Worm (Caenorhabditis elegans) whole organism, L2 larva: ENCODE data around the gene cup-14.

Source experiments
- C34F6.9 ChIP-seq: fragments of 150-350 bp; optimal IDR thresholded peaks from 2 replicates; lab custom pipeline; 2014; ENCODE audit warnings: missing biosample characterization, missing genetic modification characterization
- F13H6.1 ChIP-seq: sonication (generic microtip); optimal IDR thresholded peaks from 2 replicates; lab custom pipeline; 2016; ENCODE audit warnings: missing genetic modification characterization, missing compliant biosample characterization
- R02D3.7 ChIP-seq: fragments of 150-350 bp; optimal IDR thresholded peaks from 2 replicates; lab custom pipeline; 2014; ENCODE audit warnings: missing biosample characterization, missing genetic modification characterization
- Y55F3AM.14 ChIP-seq: fragments of 200-800 bp; sonication (Bioruptor generic); optimal IDR thresholded peaks from 2 replicates; lab custom pipeline; 2018; ENCODE audit warnings: mild to moderate bottlenecking, missing genetic modification characterization, missing compliant biosample characterization
- ZK546.5 ChIP-seq: sonication (generic microtip); optimal IDR thresholded peaks from 2 replicates; lab custom pipeline; 2017; ENCODE audit warnings: missing biosample characterization, missing genetic modification characterization
- alr-1 ChIP-seq: fragments of 150-350 bp; optimal IDR thresholded peaks from 2 replicates; lab custom pipeline; 2014; ENCODE audit warnings: missing biosample characterization, missing genetic modification characterization
- aly-2 ChIP-seq: fragments of 150-350 bp; optimal IDR thresholded peaks from 2 replicates; lab custom pipeline; 2014; ENCODE audit warnings: missing biosample characterization, missing genetic modification characterization
- ama-1 ChIP-seq: fragments of 150-350 bp; optimal IDR thresholded peaks from 2 replicates; lab custom pipeline; 2018; ENCODE audit warnings: inconsistent platforms
- blmp-1 ChIP-seq: sonication (generic microtip); optimal IDR thresholded peaks from 2 replicates; lab custom pipeline; 2017; ENCODE audit warnings: missing genetic modification characterization, mild to moderate bottlenecking, missing compliant biosample characterization, antibody characterized with exemption, moderate library complexity; ENCODE audit not compliant: insufficient read depth
- ceh-82 ChIP-seq: fragments of 150-350 bp; optimal IDR thresholded peaks from 2 replicates; lab custom pipeline; 2014; ENCODE audit warnings: missing biosample characterization, missing genetic modification characterization
- crh-2 ChIP-seq: sonication (generic microtip); optimal IDR thresholded peaks from 2 replicates; lab custom pipeline; 2017; ENCODE audit warnings: missing biosample characterization, missing genetic modification characterization
- egl-27 ChIP-seq: sonication (generic microtip); optimal IDR thresholded peaks from 3 replicates; lab custom pipeline; 2017; ENCODE audit warnings: missing biosample characterization, missing genetic modification reagents, missing genetic modification characterization
- fos-1 ChIP-seq: fragments of 150-350 bp; optimal IDR thresholded peaks from 2 replicates; lab custom pipeline; 2014; ENCODE audit warnings: missing biosample characterization, missing genetic modification characterization
- gmeb-1 ChIP-seq: fragments of 150-350 bp; optimal IDR thresholded peaks from 2 replicates; lab custom pipeline; 2014; ENCODE audit warnings: missing biosample characterization, missing genetic modification characterization
- lin-11 ChIP-seq: fragments of 150-350 bp; sonication (generic microtip); optimal IDR thresholded peaks from 2 replicates; lab custom pipeline; 2014; ENCODE audit warnings: missing biosample characterization, missing genetic modification characterization, inconsistent platforms, mixed read lengths
- lin-13 ChIP-seq: fragments of 150-350 bp; optimal IDR thresholded peaks from 2 replicates; lab custom pipeline; 2014; ENCODE audit warnings: missing biosample characterization, missing genetic modification reagents, missing genetic modification characterization
- lin-39 ChIP-seq: fragments of 150-350 bp; optimal IDR thresholded peaks from 2 replicates; lab custom pipeline; 2014; ENCODE audit warnings: missing biosample characterization, missing genetic modification reagents, missing genetic modification characterization
- lsy-2 ChIP-seq, 2 experiments: fragments of 150-350 bp in 1 of 2; sonication (generic microtip) in 1 of 2; optimal IDR thresholded peaks; 2 replicates each; lab custom pipeline; 2014 to 2017; ENCODE audit warnings: missing biosample characterization in 2 of 2, missing genetic modification characterization in 2 of 2
- mab-5 ChIP-seq: fragments of 150-350 bp; optimal IDR thresholded peaks from 2 replicates; lab custom pipeline; 2014; ENCODE audit warnings: missing biosample characterization, missing genetic modification characterization
- mdl-1 ChIP-seq, 2 experiments: fragments of 150-350 bp in 1 of 2; sonication (generic microtip) in 1 of 2; optimal IDR thresholded peaks; 2 replicates each; lab custom pipeline; 2017; ENCODE audit warnings: missing biosample characterization in 2 of 2, missing genetic modification characterization in 2 of 2
- nhr-10 ChIP-seq: sonication (generic microtip); optimal IDR thresholded peaks from 2 replicates; lab custom pipeline; 2017; ENCODE audit warnings: missing biosample characterization, missing genetic modification characterization
- nhr-11 ChIP-seq: fragments of 150-350 bp; optimal IDR thresholded peaks from 2 replicates; lab custom pipeline; 2014; ENCODE audit warnings: missing biosample characterization, missing genetic modification characterization
- nhr-12 ChIP-seq: fragments of 150-350 bp; optimal IDR thresholded peaks from 2 replicates; lab custom pipeline; 2014; ENCODE audit warnings: missing biosample characterization, missing genetic modification characterization
- nhr-129 ChIP-seq: fragments of 150-350 bp; optimal IDR thresholded peaks from 2 replicates; lab custom pipeline; 2014; ENCODE audit warnings: missing biosample characterization, missing genetic modification characterization
- nhr-21 ChIP-seq: fragments of 150-350 bp; optimal IDR thresholded peaks from 2 replicates; lab custom pipeline; 2014; ENCODE audit warnings: missing biosample characterization, missing genetic modification characterization
- nhr-23 ChIP-seq: fragments of 150-350 bp; optimal IDR thresholded peaks from 2 replicates; lab custom pipeline; 2014; ENCODE audit warnings: missing biosample characterization, missing genetic modification reagents, missing genetic modification characterization
- nhr-25 ChIP-seq: fragments of 150-350 bp; sonication (generic microtip); optimal IDR thresholded peaks from 3 replicates; lab custom pipeline; 2014; ENCODE audit warnings: missing biosample characterization, missing genetic modification characterization
- nhr-6 ChIP-seq: fragments of 150-350 bp; optimal IDR thresholded peaks from 2 replicates; lab custom pipeline; 2014; ENCODE audit warnings: missing biosample characterization, missing genetic modification characterization
- nhr-77 ChIP-seq: fragments of 150-350 bp; optimal IDR thresholded peaks from 2 replicates; lab custom pipeline; 2014; ENCODE audit warnings: missing biosample characterization, missing genetic modification characterization
- sem-4 ChIP-seq: fragments of 150-350 bp; optimal IDR thresholded peaks from 2 replicates; lab custom pipeline; 2014; ENCODE audit warnings: missing biosample characterization, missing genetic modification reagents, missing genetic modification characterization
- skn-1 ChIP-seq: sonication (generic microtip); optimal IDR thresholded peaks from 2 replicates; lab custom pipeline; 2017; ENCODE audit warnings: missing biosample characterization, missing genetic modification characterization
- sma-3 ChIP-seq: sonication (generic microtip); optimal IDR thresholded peaks from 2 replicates; lab custom pipeline; 2016; ENCODE audit warnings: missing genetic modification reagents, missing genetic modification characterization, missing compliant biosample characterization
- snpc-4 ChIP-seq: fragments of 150-350 bp; optimal IDR thresholded peaks from 2 replicates; lab custom pipeline; 2014; ENCODE audit warnings: missing biosample characterization, missing genetic modification characterization
- unc-55 ChIP-seq: fragments of 150-350 bp; sonication (generic microtip); optimal IDR thresholded peaks from 3 replicates; lab custom pipeline; 2014; ENCODE audit warnings: missing biosample characterization, missing genetic modification reagents, missing genetic modification characterization
- zag-1 ChIP-seq: fragments of 150-350 bp; optimal IDR thresholded peaks from 2 replicates; lab custom pipeline; 2014; ENCODE audit warnings: missing biosample characterization, missing genetic modification characterization
- ztf-11 ChIP-seq: sonication (generic microtip); optimal IDR thresholded peaks from 2 replicates; lab custom pipeline; 2017; ENCODE audit warnings: missing biosample characterization, missing genetic modification characterization
- ztf-4 ChIP-seq: fragments of 150-350 bp; optimal IDR thresholded peaks from 2 replicates; lab custom pipeline; 2014; ENCODE audit warnings: missing biosample characterization, missing genetic modification characterization

Gene cup-14

DNA sequence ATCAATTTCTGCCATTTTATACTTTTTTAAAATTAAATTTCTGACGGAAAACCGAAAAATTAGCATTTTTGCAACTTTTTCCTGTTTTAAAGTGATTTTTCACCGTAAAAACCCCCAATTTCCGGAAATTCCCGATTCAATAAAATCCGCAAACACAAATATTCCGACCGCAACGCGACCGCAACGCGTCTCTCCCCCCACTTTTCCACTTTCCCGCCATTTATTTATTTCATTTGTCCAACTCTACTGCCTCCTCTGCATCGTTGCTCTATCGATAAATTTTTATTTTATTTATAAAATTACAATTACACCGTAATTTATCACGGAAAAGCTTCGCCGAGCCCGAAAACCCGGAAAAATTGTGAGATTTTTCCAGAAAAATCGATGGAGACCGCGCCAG is 16.2 kb upstream of the cup-14 start, which contains the start of gene mcd-1:
TSS of gene mcd-1 (plus strand) at position 267 of the 400 bp plus-strand sequence.
- TF ChIP-seq nhr-25 = peak; percentile 45
- no peak for TF ChIP-seq ama-1 (lab: Kevin White, UChicago)
- TF ChIP-seq C34F6.9 (tag; lab: Kevin White, UChicago) = peak; percentile 69
- peak; percentile 1 for TF ChIP-seq sma-3 (GFP tag; lab: Kevin White, UChicago)
- TF ChIP-seq gmeb-1 = peak; percentile 76
- peak; percentile 90 for TF ChIP-seq unc-55
- TF ChIP-seq lin-13 (GFP tag; lab: Kevin White, UChicago) = peak; percentile 83
- TF ChIP-seq snpc-4 (tag; lab: Kevin White, UChicago) = peak; percentile 34
- TF ChIP-seq ztf-11 (tag; lab: Kevin White, UChicago) = no peak
- TF ChIP-seq mab-5 (tag; lab: Kevin White, UChicago) = no peak
- peak; percentile 19 for TF ChIP-seq F13H6.1 (tag; lab: Kevin White, UChicago)
- TF ChIP-seq fos-1 = peak; percentile 9
- TF ChIP-seq crh-2 (tag; lab: Kevin White, UChicago) = peak; percentile 55
- peak in 1 of 2 experiments; percentile 81 for TF ChIP-seq lsy-2 (tag; optimal IDR thresholded peaks at IDR 0.05; lab: Kevin White, UChicago)

ce11 chrII:13886431-13886830 is 14.4 kb upstream of the cup-14 start:
- TF ChIP-seq lin-11 (tag; lab: Kevin White, UChicago) = no peak
- TF ChIP-seq F13H6.1 (tag; lab: Kevin White, UChicago) = no peak
- no peak for TF ChIP-seq aly-2
- no peak for TF ChIP-seq nhr-77 (tag; lab: Kevin White, UChicago)
- TF ChIP-seq gmeb-1 = no peak
- no peak for TF ChIP-seq ZK546.5 (tag; lab: Kevin White, UChicago)
- TF ChIP-seq nhr-25 = no peak
- no peak for TF ChIP-seq Y55F3AM.14 (GFP tag; lab: Kevin White, UChicago)
- no peak for TF ChIP-seq nhr-21 (tag; lab: Kevin White, UChicago)
- TF ChIP-seq sem-4 = no peak
- TF ChIP-seq nhr-129 (tag; lab: Kevin White, UChicago) = no peak
- TF ChIP-seq ztf-4 = no peak
- TF ChIP-seq C34F6.9 (tag; lab: Kevin White, UChicago) = no peak
- TF ChIP-seq mdl-1 (tag; optimal IDR thresholded peaks at IDR 0.05; lab: Kevin White, UChicago) = no peak
- TF ChIP-seq nhr-12 = no peak

- TF ChIP-seq R02D3.7 (tag; lab: Kevin White, UChicago) = no peak
- no peak for TF ChIP-seq fos-1
- no peak for TF ChIP-seq gmeb-1
- TF ChIP-seq nhr-10 (tag; lab: Kevin White, UChicago) = no peak
- TF ChIP-seq alr-1 (tag; lab: Kevin White, UChicago) = no peak
- TF ChIP-seq sem-4 = no peak
- no peak for TF ChIP-seq lin-11 (tag; lab: Kevin White, UChicago)
- TF ChIP-seq unc-55 = no peak
- no peak for TF ChIP-seq nhr-11 (tag; lab: Kevin White, UChicago)
- no peak for TF ChIP-seq lin-39 (tag; lab: Kevin White, UChicago)
- no peak for TF ChIP-seq nhr-25
- TF ChIP-seq snpc-4 (tag; lab: Kevin White, UChicago) = no peak
- no peak for TF ChIP-seq nhr-12
- TF ChIP-seq ZK546.5 (tag; lab: Kevin White, UChicago) = no peak
- TF ChIP-seq lin-13 (GFP tag; lab: Kevin White, UChicago) = no peak
- no peak for TF ChIP-seq blmp-1 (tag; lab: Kevin White, UChicago)
- no peak for TF ChIP-seq nhr-77 (tag; lab: Kevin White, UChicago)
- no peak for TF ChIP-seq egl-27 (tag; lab: Kevin White, UChicago)
- no peak for TF ChIP-seq aly-2
Measured at ce11 chrII:13882405-13882804, 10.4 kb upstream of the cup-14 start, which contains the start of gene hda-10. Gene hda-10 (plus strand): TSS chrII:13882705.

DNA sequence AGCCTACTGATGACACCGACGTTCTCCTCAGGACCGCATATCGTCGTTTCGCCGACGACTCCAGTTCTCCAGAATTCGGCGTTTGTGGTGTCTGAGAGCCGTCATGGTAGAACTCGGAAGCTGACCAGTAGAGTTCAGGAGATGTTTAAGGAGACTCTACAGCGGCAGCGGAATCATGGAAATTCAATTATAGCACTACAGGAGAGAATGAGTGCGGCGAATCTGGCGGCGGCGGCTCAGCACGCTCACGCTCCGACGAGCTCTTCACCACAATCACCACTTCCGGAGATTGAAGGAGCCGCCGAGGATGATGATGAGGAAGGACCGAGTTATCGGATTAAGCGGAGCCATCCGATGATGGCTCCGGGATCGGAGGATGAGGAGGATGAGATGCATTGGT is 7.5 kb upstream of the cup-14 start:
- TF ChIP-seq ceh-82 (no peak), C34F6.9 (tag; lab: Kevin White, UChicago) (no peak), nhr-12 (no peak), mab-5 (tag; lab: Kevin White, UChicago) (no peak), zag-1 (tag; lab: Kevin White, UChicago) (no peak), egl-27 (tag; lab: Kevin White, UChicago) (no peak), aly-2 (no peak), nhr-129 (tag; lab: Kevin White, UChicago) (no peak)

ce11 chrII:13877994-13878393 is 6.0 kb upstream of the cup-14 start:
- TF ChIP-seq Y55F3AM.14 (GFP tag; lab: Kevin White, UChicago) (no peak), sma-3 (GFP tag; lab: Kevin White, UChicago) (no peak), skn-1 (tag; lab: Kevin White, UChicago) (no peak), nhr-23 (tag; lab: Kevin White, UChicago) (no peak), alr-1 (tag; lab: Kevin White, UChicago) (no peak), nhr-6 (tag; lab: Kevin White, UChicago) (no peak)
